Worm (Caenorhabditis elegans) whole organism, L4 larva: ENCODE measurements around the gene K10C2.7.

Source experiments
- D1046.2 ChIP-seq: fragments of 200-800 bp; sonication (Bioruptor generic); IDR thresholded peaks from 2 replicates; pipeline ENCODE4 v1.3.6; 2022; ENCODE audit warnings: missing genetic modification characterization, missing compliant biosample characterization
- F26F4.8 ChIP-seq: fragments of 200-800 bp; sonication (Bioruptor generic); conservative IDR thresholded peaks from 2 replicates; pipeline ENCODE4 v1.3.6; 2022; ENCODE audit warnings: missing genetic modification characterization, missing compliant biosample characterization
- T20F7.1 ChIP-seq: fragments of 200-800 bp; sonication (Bioruptor generic); optimal IDR thresholded peaks from 2 replicates; lab custom pipeline; 2018; ENCODE audit warnings: mild to moderate bottlenecking, missing genetic modification characterization, missing compliant biosample characterization
- ZK337.2 ChIP-seq: fragments of 200-800 bp; sonication (Bioruptor generic); IDR thresholded peaks from 2 replicates; pipeline ENCODE4 v1.3.6; 2022; ENCODE audit warnings: missing genetic modification reagents, missing genetic modification characterization, missing compliant biosample characterization
- ZK546.5 ChIP-seq, 2 experiments: sonication (generic microtip); optimal IDR thresholded peaks; 2 replicates each; lab custom pipeline; 2017; ENCODE audit warnings: missing biosample characterization in 2 of 2, missing genetic modification characterization in 2 of 2
- aha-1 ChIP-seq: fragments of 150-350 bp; peaks from one replicate; lab custom pipeline; 2014; ENCODE audit warnings: missing biosample characterization, missing genetic modification characterization
- ama-1 ChIP-seq: fragments of 150-350 bp; optimal IDR thresholded peaks from 2 replicates; lab custom pipeline; 2014; ENCODE audit warnings: inconsistent platforms, mixed read lengths
- attf-4 ChIP-seq: sonication (generic microtip); optimal IDR thresholded peaks from 3 replicates; lab custom pipeline; 2017; ENCODE audit warnings: missing biosample characterization, missing genetic modification characterization
- ceh-28 ChIP-seq: fragments of 150-350 bp; optimal IDR thresholded peaks from 2 replicates; lab custom pipeline; 2014; ENCODE audit warnings: missing biosample characterization, missing genetic modification reagents, missing genetic modification characterization
- ceh-62 ChIP-seq: sonication (generic microtip); optimal IDR thresholded peaks from 2 replicates; lab custom pipeline; 2017; ENCODE audit warnings: missing biosample characterization, missing genetic modification characterization
- ceh-82 ChIP-seq: sonication (generic microtip); optimal IDR thresholded peaks from 2 replicates; lab custom pipeline; 2017; ENCODE audit warnings: missing biosample characterization, missing genetic modification characterization
- daf-16 ChIP-seq, 3 experiments: sonication (generic microtip); optimal IDR thresholded peaks; 2 replicates each; lab custom pipeline; 2016 to 2017; ENCODE audit warnings: missing genetic modification characterization in 3 of 3, missing genetic modification reagents in 3 of 3, mild to moderate bottlenecking in 2 of 3, missing compliant biosample characterization in 2 of 3, missing biosample characterization in 1 of 3, moderate library complexity in 1 of 3
- dmd-6 ChIP-seq: fragments of 200-800 bp; sonication (Bioruptor generic); IDR thresholded peaks from 2 replicates; pipeline ENCODE4 v1.3.6; 2022; ENCODE audit warnings: missing genetic modification reagents, missing genetic modification characterization, missing compliant biosample characterization
- dve-1 ChIP-seq: sonication (generic microtip); optimal IDR thresholded peaks from 2 replicates; lab custom pipeline; 2017; ENCODE audit warnings: antibody characterized with exemption, mild to moderate bottlenecking, missing genetic modification characterization, missing compliant biosample characterization; ENCODE audit not compliant: insufficient read depth
- egl-43 ChIP-seq: fragments of 200-800 bp; sonication (Bioruptor generic); IDR thresholded peaks from 2 replicates; pipeline ENCODE4 v1.3.6; 2022; ENCODE audit warnings: missing genetic modification reagents, missing genetic modification characterization, missing compliant biosample characterization
- hmg-1.1 ChIP-seq: fragments of 200-800 bp; sonication (Bioruptor generic); IDR thresholded peaks from 2 replicates; pipeline ENCODE4 v1.3.6; 2022; ENCODE audit warnings: missing genetic modification reagents, missing genetic modification characterization, missing compliant biosample characterization
- jun-1 ChIP-seq: fragments of 150-350 bp; optimal IDR thresholded peaks from 2 replicates; lab custom pipeline; 2014; ENCODE audit warnings: missing biosample characterization, missing genetic modification reagents, missing genetic modification characterization
- lin-1 ChIP-seq: fragments of 200-800 bp; sonication (Bioruptor generic); IDR thresholded peaks from 2 replicates; pipeline ENCODE4 v1.3.6; 2022; ENCODE audit warnings: missing genetic modification reagents, missing genetic modification characterization, missing compliant biosample characterization
- lin-15B ChIP-seq: fragments of 150-350 bp; sonication (generic microtip); optimal IDR thresholded peaks from 3 replicates; lab custom pipeline; 2014; ENCODE audit warnings: missing biosample characterization, missing genetic modification characterization
- lin-29 ChIP-seq: fragments of 200-800 bp; sonication (Bioruptor generic); IDR thresholded peaks from 2 replicates; pipeline ENCODE4 v1.3.6; 2022; ENCODE audit warnings: missing genetic modification reagents, missing genetic modification characterization, missing compliant biosample characterization
- lin-38 ChIP-seq: fragments of 200-800 bp; sonication (Bioruptor generic); IDR thresholded peaks from 2 replicates; pipeline ENCODE4 v1.3.6; 2022; ENCODE audit warnings: missing genetic modification reagents, missing genetic modification characterization, missing compliant biosample characterization
- madf-9 ChIP-seq: fragments of 200-800 bp; sonication (Bioruptor generic); conservative IDR thresholded peaks from 2 replicates; pipeline ENCODE4 v1.3.6; 2022; ENCODE audit warnings: missing genetic modification reagents, missing genetic modification characterization, missing compliant biosample characterization
- mdl-1 ChIP-seq, 2 experiments: fragments of 150-350 bp in 1 of 2; sonication (generic microtip) in 1 of 2; optimal IDR thresholded peaks; 2 replicates each; lab custom pipeline; 2014 to 2017; ENCODE audit warnings: missing biosample characterization in 2 of 2, missing genetic modification characterization in 2 of 2
- mxl-2 ChIP-seq: fragments of 200-800 bp; sonication (Bioruptor generic); conservative IDR thresholded peaks from 2 replicates; pipeline ENCODE4 v1.3.6; 2022; ENCODE audit warnings: missing genetic modification reagents, missing genetic modification characterization, missing compliant biosample characterization
- mxl-3 ChIP-seq: fragments of 200-800 bp; sonication (Bioruptor generic); optimal IDR thresholded peaks from 2 replicates; lab custom pipeline; 2018; ENCODE audit warnings: mild to moderate bottlenecking, missing genetic modification characterization, missing compliant biosample characterization
- nhr-11 ChIP-seq: fragments of 150-350 bp; optimal IDR thresholded peaks from 2 replicates; lab custom pipeline; 2014; ENCODE audit warnings: missing biosample characterization, missing genetic modification characterization
- nhr-25 ChIP-seq: sonication (generic microtip); optimal IDR thresholded peaks from 2 replicates; lab custom pipeline; 2017; ENCODE audit warnings: missing genetic modification characterization, mild to moderate bottlenecking, missing compliant biosample characterization, antibody characterized with exemption, moderate library complexity, borderline replicate concordance; ENCODE audit not compliant: insufficient read depth
- nhr-28 ChIP-seq: fragments of 150-350 bp; optimal IDR thresholded peaks from 2 replicates; lab custom pipeline; 2014; ENCODE audit warnings: missing biosample characterization, missing genetic modification characterization
- nhr-48 ChIP-seq: sonication (generic microtip); optimal IDR thresholded peaks from 2 replicates; lab custom pipeline; 2016; ENCODE audit warnings: mild to moderate bottlenecking, missing genetic modification characterization, missing compliant biosample characterization
- nhr-76 ChIP-seq: fragments of 150-350 bp; optimal IDR thresholded peaks from 2 replicates; lab custom pipeline; 2014; ENCODE audit warnings: missing biosample characterization, missing genetic modification characterization
- nhr-77 ChIP-seq: fragments of 150-350 bp; optimal IDR thresholded peaks from 2 replicates; lab custom pipeline; 2014; ENCODE audit warnings: missing biosample characterization, missing genetic modification characterization
- php-3 ChIP-seq: fragments of 200-800 bp; sonication (Bioruptor generic); IDR thresholded peaks from 2 replicates; pipeline ENCODE4 v1.3.6; 2022; ENCODE audit warnings: missing genetic modification reagents, missing genetic modification characterization, missing compliant biosample characterization
- pqm-1 ChIP-seq: sonication (generic microtip); optimal IDR thresholded peaks from 2 replicates; lab custom pipeline; 2017; ENCODE audit warnings: missing biosample characterization, missing genetic modification characterization
- saeg-2 ChIP-seq: fragments of 200-800 bp; sonication (Bioruptor generic); IDR thresholded peaks from 2 replicates; pipeline ENCODE4 v1.3.6; 2022; ENCODE audit warnings: missing genetic modification reagents, missing genetic modification characterization, missing compliant biosample characterization
- set-16 ChIP-seq: fragments of 200-800 bp; sonication (Bioruptor generic); IDR thresholded peaks from 2 replicates; pipeline ENCODE4 v1.3.6; 2022; ENCODE audit warnings: missing genetic modification reagents, missing genetic modification characterization, missing compliant biosample characterization
- tra-1 ChIP-seq: fragments of 200-800 bp; sonication (Bioruptor generic); IDR thresholded peaks from 2 replicates; pipeline ENCODE4 v1.3.6; 2022; ENCODE audit warnings: missing genetic modification reagents, missing genetic modification characterization, missing compliant biosample characterization
- unc-130 ChIP-seq: sonication (generic microtip); optimal IDR thresholded peaks from 2 replicates; lab custom pipeline; 2016; ENCODE audit warnings: missing genetic modification reagents, missing genetic modification characterization, missing compliant biosample characterization
- zfp-3 ChIP-seq: fragments of 200-800 bp; sonication (Bioruptor generic); conservative IDR thresholded peaks from 2 replicates; pipeline ENCODE4 v1.3.6; 2022; ENCODE audit warnings: missing genetic modification reagents, missing genetic modification characterization, missing compliant biosample characterization
- zip-11 ChIP-seq: fragments of 200-800 bp; sonication (Bioruptor generic); IDR thresholded peaks from 2 replicates; pipeline ENCODE4 v1.3.6; 2022; ENCODE audit warnings: missing genetic modification characterization, missing compliant biosample characterization
- ztf-11 ChIP-seq: fragments of 150-350 bp; optimal IDR thresholded peaks from 2 replicates; lab custom pipeline; 2014; ENCODE audit warnings: missing biosample characterization, missing genetic modification characterization

Gene K10C2.7

ce11 chrX:6410177-6410765, 33.0 kb downstream of the K10C2.7 start, which contains the start of gene mup-2 (continued):
- TF ChIP-seq ztf-11 (tag; lab: Kevin White, UChicago) (no peak), nhr-25 (tag; lab: Kevin White, UChicago) (no peak), nhr-11 (tag; lab: Kevin White, UChicago) (peak; percentile 60), mdl-1 (tag; optimal IDR thresholded peaks at IDR 0.05; lab: Kevin White, UChicago) (peak in 1 of 2 experiments; percentile 19), mxl-3 (GFP tag; lab: Kevin White, UChicago) (peak; percentile 12), nhr-76 (no peak), lin-15B (tag; lab: Kevin White, UChicago) (no peak), unc-130 (GFP tag; lab: Kevin White, UChicago) (no peak), D1046.2 (no peak), lin-1 (GFP tag; lab: Robert Waterston, UW) (no peak), zfp-3 (GFP tag; lab: Robert Waterston, UW) (no peak)
- TF ChIP-seq, all 104 proteins: peak for 7

ce11 chrX:6408713-6409112, 34.6 kb downstream of the K10C2.7 start:
- TF ChIP-seq set-16 (GFP tag; lab: Robert Waterston, UW) (peak; percentile 73), ceh-28 (tag; lab: Kevin White, UChicago) (no peak), jun-1 (tag; lab: Kevin White, UChicago) (no peak), ama-1 (lab: Kevin White, UChicago) (no peak)

ce11 chrX:6408286-6408685, 35.0 kb downstream of the K10C2.7 start:
- no peak for TF ChIP-seq php-3 (GFP tag; lab: Robert Waterston, UW)
- TF ChIP-seq aha-1 = no peak
- peak; percentile 1 for TF ChIP-seq nhr-28 (tag; lab: Kevin White, UChicago)
- TF ChIP-seq pqm-1 (tag; lab: Kevin White, UChicago) = peak; percentile 76
- no peak for TF ChIP-seq lin-1 (GFP tag; lab: Robert Waterston, UW)

- TF ChIP-seq dve-1 (no peak), daf-16 (GFP tag; optimal IDR thresholded peaks at IDR 0.05; lab: Kevin White, UChicago) (no peak), daf-16 (tag; optimal IDR thresholded peaks at IDR 0.05; lab: Kevin White, UChicago) (peak; percentile 33)
Measured at ce11 chrX:6407805-6408204, 35.5 kb downstream of the K10C2.7 start.

ce11 chrX:6405905-6406304, 37.4 kb downstream of the K10C2.7 start:
- peak; percentile 91 for TF ChIP-seq aha-1
- TF ChIP-seq ZK546.5 (tag; optimal IDR thresholded peaks at IDR 0.05; lab: Kevin White, UChicago) = no peak

ce11 chrX:6403122-6403521, 40.2 kb downstream of the K10C2.7 start, which contains the start of gene glt-4:
glt-4 (plus strand) TSS chrX:6403422.
- TF ChIP-seq lin-15B (tag; lab: Kevin White, UChicago) (no peak), hmg-1.1 (GFP tag; lab: Robert Waterston, UW) (no peak), dve-1 (no peak), ZK337.2 (GFP tag; lab: Robert Waterston, UW) (no peak), dmd-6 (GFP tag; lab: Robert Waterston, UW) (no peak), attf-4 (tag; lab: Kevin White, UChicago) (no peak), egl-43 (GFP tag; lab: Robert Waterston, UW) (no peak)

ce11 chrX:6399450-6399849, 43.8 kb downstream of the K10C2.7 start:
- TF ChIP-seq T20F7.1 (GFP tag; lab: Kevin White, UChicago) (no peak), ceh-62 (tag; lab: Kevin White, UChicago) (no peak), nhr-48 (tag; lab: Kevin White, UChicago) (no peak), zip-11 (GFP tag; lab: Robert Waterston, UW) (no peak), nhr-77 (tag; lab: Kevin White, UChicago) (no peak), ceh-82 (no peak), lin-29 (GFP tag; lab: Robert Waterston, UW) (no peak), mxl-2 (GFP tag; lab: Robert Waterston, UW) (no peak), tra-1 (no peak), madf-9 (GFP tag; lab: Robert Waterston, UW) (no peak), nhr-11 (tag; lab: Kevin White, UChicago) (peak; percentile 27), saeg-2 (no peak), F26F4.8 (no peak), nhr-28 (tag; lab: Kevin White, UChicago) (no peak), lin-38 (GFP tag; lab: Robert Waterston, UW) (no peak), aha-1 (peak; percentile 75)
